Worm (Caenorhabditis elegans): Measurements from ENCODE around the gene ttr-10.
A peak's percentile ranks its signal among the peaks of the same experiment; 100 is the strongest.

Gene ttr-10

DNA sequence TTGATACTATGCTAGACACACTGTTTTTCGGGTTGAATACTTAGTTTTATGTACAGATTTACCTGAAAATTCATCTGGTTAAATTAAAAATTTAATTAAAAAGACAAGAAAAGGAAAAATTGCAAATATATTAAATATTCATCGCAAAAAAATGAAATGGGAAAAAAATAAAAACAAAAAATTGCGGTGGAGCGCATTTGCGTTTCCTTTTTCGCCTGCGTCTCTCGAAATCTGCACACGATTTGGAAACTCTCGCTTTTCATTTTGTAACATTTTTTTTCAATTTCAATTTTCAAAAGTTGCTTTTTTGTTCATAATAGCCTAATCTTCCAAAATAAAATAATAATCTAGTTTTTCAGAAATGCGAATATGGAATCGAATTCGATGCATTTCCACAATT lies 33.9 kb upstream of the ttr-10 start, which contains the start of the genes F19F10.11 and C50E3.5:
F19F10.11 (minus strand) TSS at position 68 of the 400 bp plus-strand sequence.
C50E3.5 (plus strand) TSS at position 360 of the 400 bp plus-strand sequence.
- TF ChIP-seq fkh-10 (GFP tag; optimal IDR thresholded peaks at IDR 0.05) (no peak), mdl-1 (tag; optimal IDR thresholded peaks at IDR 0.05) (no peak), nhr-77 (tag; optimal IDR thresholded peaks at IDR 0.05) (no peak), sea-2 (GFP tag; optimal IDR thresholded peaks at IDR 0.05) (no peak), zag-1 (tag; optimal IDR thresholded peaks at IDR 0.05) (no peak), elt-2 (tag; optimal IDR thresholded peaks at IDR 0.05) (peak; percentile 7), daf-12 (tag; optimal IDR thresholded peaks at IDR 0.05) (no peak), aly-2 (tag; optimal IDR thresholded peaks at IDR 0.05) (no peak), nfya-1 (tag; optimal IDR thresholded peaks at IDR 0.05; ENCODE audit: insufficient read depth) (peak; percentile 70), fkh-2 (tag; optimal IDR thresholded peaks at IDR 0.05) (no peak), ceh-28 (tag; optimal IDR thresholded peaks at IDR 0.05) (no peak), egl-27 (tag; optimal IDR thresholded peaks at IDR 0.05) (no peak), lin-15B (tag; optimal IDR thresholded peaks at IDR 0.05) (peak; percentile 70), tbx-2 (tag; optimal IDR thresholded peaks at IDR 0.05) (no peak), eor-1 (tag; optimal IDR thresholded peaks at IDR 0.05) (no peak), ceh-9 (tag; optimal IDR thresholded peaks at IDR 0.05) (no peak), nhr-67 (tag; optimal IDR thresholded peaks at IDR 0.05) (no peak), elt-3 (tag; optimal IDR thresholded peaks at IDR 0.05) (no peak), nhr-28 (tag; optimal IDR thresholded peaks at IDR 0.05) (no peak), lin-39 (tag; optimal IDR thresholded peaks at IDR 0.05) (no peak), R02D3.7 (tag; optimal IDR thresholded peaks at IDR 0.05) (no peak), unc-39 (tag; optimal IDR thresholded peaks at IDR 0.05) (no peak), ZK546.5 (tag; optimal IDR thresholded peaks at IDR 0.05) (no peak), ztf-11 (tag; optimal IDR thresholded peaks at IDR 0.05) (no peak), ama-1 (optimal IDR thresholded peaks at IDR 0.05) (no peak), ztf-4 (tag; optimal IDR thresholded peaks at IDR 0.05) (no peak), mml-1 (tag; optimal IDR thresholded peaks at IDR 0.05) (no peak), fos-1 (tag; optimal IDR thresholded peaks at IDR 0.05) (no peak), egl-5 (tag; optimal IDR thresholded peaks at IDR 0.05) (no peak), pha-4 (tag; optimal IDR thresholded peaks at IDR 0.05) (peak; percentile 79), lsy-12 (tag; optimal IDR thresholded peaks at IDR 0.05) (no peak), ceh-82 (tag; optimal IDR thresholded peaks at IDR 0.05) (no peak), nhr-12 (tag; optimal IDR thresholded peaks at IDR 0.05) (no peak), snpc-4 (tag; optimal IDR thresholded peaks at IDR 0.05) (peak; percentile 44), nhr-23 (tag; optimal IDR thresholded peaks at IDR 0.05) (peak; percentile 43), skn-1 (tag; optimal IDR thresholded peaks at IDR 0.05) (no peak), nhr-43 (tag; optimal IDR thresholded peaks at IDR 0.05; ENCODE audit: poor library complexity, severe bottlenecking) (peak; percentile 42), hmg-11 (tag; optimal IDR thresholded peaks at IDR 0.05) (peak; percentile 74), jun-1 (tag; optimal IDR thresholded peaks at IDR 0.05) (no peak), pqm-1 (tag; optimal IDR thresholded peaks at IDR 0.05) (no peak), nhr-11 (tag; optimal IDR thresholded peaks at IDR 0.05) (no peak), nhr-237 (tag; optimal IDR thresholded peaks at IDR 0.05) (no peak), unc-62 (GFP tag; optimal IDR thresholded peaks at IDR 0.05) (no peak), nhr-25 (tag; optimal IDR thresholded peaks at IDR 0.05) (no peak), nhr-76 (tag; optimal IDR thresholded peaks at IDR 0.05) (no peak), elt-1 (tag; optimal IDR thresholded peaks at IDR 0.05) (no peak), ceh-16 (tag; optimal IDR thresholded peaks at IDR 0.05) (no peak)

DNA sequence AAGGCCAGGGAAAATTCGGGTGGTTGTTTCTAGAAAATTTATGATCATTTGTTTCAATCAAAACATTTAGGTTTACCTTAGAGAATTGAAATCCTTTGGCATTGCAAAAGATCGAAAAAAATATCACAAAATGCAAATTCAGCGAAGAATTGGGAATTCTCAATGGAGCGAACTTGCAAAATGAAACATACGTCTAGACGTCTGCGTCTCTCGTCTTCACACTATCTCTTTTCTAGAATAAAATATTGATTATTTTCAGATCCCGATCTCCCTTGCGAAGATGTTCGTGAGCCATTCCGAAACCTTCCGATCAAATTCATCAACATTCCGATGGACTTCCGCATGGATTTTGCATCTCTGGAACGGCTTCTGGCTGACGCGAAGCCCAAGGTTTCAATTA lies 26.7 kb upstream of the ttr-10 start, which contains the start of gene ets-6:
ets-6 (minus strand) TSS at position 169 of the 400 bp plus-strand sequence.
- TF ChIP-seq lin-15B (tag; optimal IDR thresholded peaks at IDR 0.05) (peak; percentile 73), nhr-25 (tag; optimal IDR thresholded peaks at IDR 0.05) (peak; percentile 32), zag-1 (tag; optimal IDR thresholded peaks at IDR 0.05) (no peak), fos-1 (tag; optimal IDR thresholded peaks at IDR 0.05) (no peak), nhr-23 (tag; optimal IDR thresholded peaks at IDR 0.05) (peak; percentile 61), R02D3.7 (tag; optimal IDR thresholded peaks at IDR 0.05) (peak; percentile 31), pha-4 (tag; optimal IDR thresholded peaks at IDR 0.05) (peak; percentile 69), fkh-10 (GFP tag; optimal IDR thresholded peaks at IDR 0.05) (no peak), nfya-1 (tag; optimal IDR thresholded peaks at IDR 0.05; ENCODE audit: insufficient read depth) (peak; percentile 61), hmg-11 (tag; optimal IDR thresholded peaks at IDR 0.05) (peak; percentile 46), egl-5 (tag; optimal IDR thresholded peaks at IDR 0.05) (peak; percentile 18), pqm-1 (tag; optimal IDR thresholded peaks at IDR 0.05) (peak; percentile 23), ceh-28 (tag; optimal IDR thresholded peaks at IDR 0.05) (peak; percentile 85), snpc-4 (tag; optimal IDR thresholded peaks at IDR 0.05) (peak; percentile 45)

Measured in whole organism, L3 larva.